Worm (Caenorhabditis elegans): ENCODE data around the gene Y48A6C.8.

ce11 chrIII:11127528-11127927 is at the start of gene Y48A6C.8:
- TF ChIP-seq pha-4 (tag; optimal IDR thresholded peaks at IDR 0.05) (no peak), gmeb-2 (tag; optimal IDR thresholded peaks at IDR 0.05) (no peak), F13H6.1 (tag; optimal IDR thresholded peaks at IDR 0.05) (no peak), fkh-10 (GFP tag; optimal IDR thresholded peaks at IDR 0.05) (no peak), dmd-4 (tag; optimal IDR thresholded peaks at IDR 0.05; ENCODE audit: borderline replicate concordance) (no peak), ama-1 (optimal IDR thresholded peaks at IDR 0.05) (no peak), tbx-7 (tag; optimal IDR thresholded peaks at IDR 0.05) (no peak)
